Worm (Caenorhabditis elegans) whole organism, L2 larva: ENCODE measurements around the gene W03F9.2.

Source experiments
- blmp-1 ChIP-seq: sonication (generic microtip); optimal IDR thresholded peaks from 2 replicates; lab custom pipeline; 2017; ENCODE audit warnings: missing genetic modification characterization, mild to moderate bottlenecking, missing compliant biosample characterization, antibody characterized with exemption, moderate library complexity; ENCODE audit not compliant: insufficient read depth
- elt-1 ChIP-seq: fragments of 150-350 bp; optimal IDR thresholded peaks from 2 replicates; lab custom pipeline; 2014; ENCODE audit warnings: missing biosample characterization, missing genetic modification characterization

DNA sequence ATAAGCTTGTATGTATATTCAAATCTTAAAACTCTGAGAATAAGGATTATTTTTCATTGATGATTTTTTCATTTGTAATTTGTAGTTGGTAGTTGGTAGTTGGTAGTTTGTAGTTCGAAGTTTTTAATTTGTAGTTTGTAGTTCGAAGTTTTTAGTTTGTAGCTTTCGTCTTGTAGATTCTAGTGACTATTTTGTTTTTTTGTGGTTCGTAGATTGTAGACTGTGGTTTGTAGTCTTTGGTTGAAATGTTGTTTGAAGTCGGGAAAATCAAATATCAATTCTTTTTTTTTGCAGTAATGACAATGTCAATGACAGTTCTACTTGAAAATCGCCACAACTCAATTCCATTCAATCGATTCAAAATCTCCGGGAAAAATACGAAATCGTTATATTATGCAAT is 17.9 kb upstream of the W03F9.2 start:
- no peak for TF ChIP-seq blmp-1 (tag; lab: Kevin White, UChicago)
- no peak for TF ChIP-seq elt-1 (tag; lab: Kevin White, UChicago)
